Worm (Caenorhabditis elegans): ENCODE results near the gene lgc-55.

lgc-55 gene

ce11 chrV:20004385-20004784 is 18.5 kb upstream of the lgc-55 start, which contains the start of gene unc-51 (continued):
- TF ChIP-seq nhr-76 (tag; optimal IDR thresholded peaks at IDR 0.05): no peak
- TF ChIP-seq unc-30 (tag; optimal IDR thresholded peaks at IDR 0.05): no peak
- TF ChIP-seq nhr-47 (tag; optimal IDR thresholded peaks at IDR 0.05): no peak
- TF ChIP-seq hlh-4 (tag; optimal IDR thresholded peaks at IDR 0.05): no peak
- TF ChIP-seq unc-98 (GFP tag; IDR thresholded peaks at IDR 0.05): no peak
- TF ChIP-seq snu-23 (GFP tag; optimal IDR thresholded peaks at IDR 0.05): peak; percentile 6
- peak; percentile 28 for TF ChIP-seq nhr-71 (tag; optimal IDR thresholded peaks at IDR 0.05)
- no peak for TF ChIP-seq fos-1 (tag; optimal IDR thresholded peaks at IDR 0.05)
- TF ChIP-seq nhr-77 (tag; optimal IDR thresholded peaks at IDR 0.05): no peak

ce11 chrV:20005724-20006132 is 17.1 kb upstream of the lgc-55 start:
- TF ChIP-seq alr-1 (tag; optimal IDR thresholded peaks at IDR 0.05; ENCODE audit: borderline replicate concordance) (no peak), ceh-82 (tag; optimal IDR thresholded peaks at IDR 0.05) (peak; percentile 64 to 72 (median 65)), isw-1 (GFP tag; IDR thresholded peaks at IDR 0.05) (peak; percentile 79), lin-35 (GFP tag; optimal IDR thresholded peaks at IDR 0.05) (peak; percentile 68), aha-1 (tag; optimal IDR thresholded peaks at IDR 0.05) (no peak), unc-98 (GFP tag; IDR thresholded peaks at IDR 0.05) (no peak), ceh-8 (GFP tag; optimal IDR thresholded peaks at IDR 0.05) (no peak), ztf-4 (tag; optimal IDR thresholded peaks at IDR 0.05) (peak; percentile 78), nhr-71 (tag; optimal IDR thresholded peaks at IDR 0.05) (peak; percentile 94), mef-2 (tag; optimal IDR thresholded peaks at IDR 0.05) (peak; percentile 65), fkh-8 (tag; optimal IDR thresholded peaks at IDR 0.05) (peak; percentile 78), swsn-7 (tag; optimal IDR thresholded peaks at IDR 0.05) (peak; percentile 86), vab-15 (tag; optimal IDR thresholded peaks at IDR 0.05) (no peak), lin-14 (GFP tag; optimal IDR thresholded peaks at IDR 0.05) (peak; percentile 97), unc-86 (tag; optimal IDR thresholded peaks at IDR 0.05) (peak; percentile 93), zip-4 (GFP tag; optimal IDR thresholded peaks at IDR 0.05) (peak; percentile 17), ceh-88 (GFP tag; IDR thresholded peaks at IDR 0.05) (no peak), nhr-20 (tag; optimal IDR thresholded peaks at IDR 0.05) (peak; percentile 75), sptf-1 (tag; optimal IDR thresholded peaks at IDR 0.05) (no peak), ceh-63 (GFP tag; optimal IDR thresholded peaks at IDR 0.05) (no peak), nhr-84 (tag; optimal IDR thresholded peaks at IDR 0.05) (no peak), F16B12.6 (tag; optimal IDR thresholded peaks at IDR 0.05) (peak; percentile 8), lsy-2 (tag; optimal IDR thresholded peaks at IDR 0.05) (peak; percentile 77), mab-9 (GFP tag; IDR thresholded peaks at IDR 0.05) (peak; percentile 72), nhr-85 (tag) (peak; percentile 71), blmp-1 (tag; optimal IDR thresholded peaks at IDR 0.05) (no peak), skn-1 (tag; optimal IDR thresholded peaks at IDR 0.05) (peak; percentile 68), pag-3 (tag; optimal IDR thresholded peaks at IDR 0.05; ENCODE audit: borderline replicate concordance, insufficient read depth) (no peak), ces-1 (GFP tag; optimal IDR thresholded peaks at IDR 0.05) (no peak), elt-2 (tag; optimal IDR thresholded peaks at IDR 0.05) (no peak), mep-1 (tag; optimal IDR thresholded peaks at IDR 0.05) (peak; percentile 72), efl-1 (optimal IDR thresholded peaks at IDR 0.05) (peak; percentile 68 to 82), efl-1 (GFP tag; optimal IDR thresholded peaks at IDR 0.05 in 1 of 2) (peak; percentile 44 to 93), nhr-76 (tag; optimal IDR thresholded peaks at IDR 0.05) (no peak), fkh-10 (GFP tag; optimal IDR thresholded peaks at IDR 0.05) (peak; percentile 35), irx-1 (tag; optimal IDR thresholded peaks at IDR 0.05) (peak; percentile 38), tbx-2 (tag; optimal IDR thresholded peaks at IDR 0.05) (peak; percentile 84), grh-1 (GFP tag; IDR thresholded peaks at IDR 0.05) (no peak), Y116A8C.19 (tag; optimal IDR thresholded peaks at IDR 0.05; ENCODE audit: borderline replicate concordance) (no peak), unc-30 (tag; optimal IDR thresholded peaks at IDR 0.05) (no peak), snu-23 (GFP tag; optimal IDR thresholded peaks at IDR 0.05) (peak; percentile 82), sox-4 (tag; optimal IDR thresholded peaks at IDR 0.05) (peak; percentile 16), xbp-1 (tag; optimal IDR thresholded peaks at IDR 0.05) (peak; percentile 76), fkh-4 (tag; optimal IDR thresholded peaks at IDR 0.05; ENCODE audit: borderline replicate concordance) (no peak), jun-1 (tag; optimal IDR thresholded peaks at IDR 0.05) (peak; percentile 64), nhr-28 (tag; optimal IDR thresholded peaks at IDR 0.05) (no peak), zag-1 (tag; optimal IDR thresholded peaks at IDR 0.05) (no peak), nhr-11 (tag; optimal IDR thresholded peaks at IDR 0.05) (peak; percentile 20)
